Worm (Caenorhabditis elegans) whole organism, L2 larva: ENCODE measurements around the gene ZC196.9.

Experiments
- C34F6.9 ChIP-seq: fragments of 150-350 bp; optimal IDR thresholded peaks from 2 replicates; lab custom pipeline; 2014; ENCODE audit warnings: missing biosample characterization, missing genetic modification characterization
- F13H6.1 ChIP-seq: sonication (generic microtip); optimal IDR thresholded peaks from 2 replicates; lab custom pipeline; 2016; ENCODE audit warnings: missing genetic modification characterization, missing compliant biosample characterization
- R02D3.7 ChIP-seq: fragments of 150-350 bp; optimal IDR thresholded peaks from 2 replicates; lab custom pipeline; 2014; ENCODE audit warnings: missing biosample characterization, missing genetic modification characterization
- Y55F3AM.14 ChIP-seq: fragments of 200-800 bp; sonication (Bioruptor generic); optimal IDR thresholded peaks from 2 replicates; lab custom pipeline; 2018; ENCODE audit warnings: mild to moderate bottlenecking, missing genetic modification characterization, missing compliant biosample characterization
- aly-2 ChIP-seq: fragments of 150-350 bp; optimal IDR thresholded peaks from 2 replicates; lab custom pipeline; 2014; ENCODE audit warnings: missing biosample characterization, missing genetic modification characterization
- ama-1 ChIP-seq: fragments of 150-350 bp; optimal IDR thresholded peaks from 2 replicates; lab custom pipeline; 2018; ENCODE audit warnings: inconsistent platforms
- blmp-1 ChIP-seq: sonication (generic microtip); optimal IDR thresholded peaks from 2 replicates; lab custom pipeline; 2017; ENCODE audit warnings: missing genetic modification characterization, mild to moderate bottlenecking, missing compliant biosample characterization, antibody characterized with exemption, moderate library complexity; ENCODE audit not compliant: insufficient read depth
- egl-27 ChIP-seq: sonication (generic microtip); optimal IDR thresholded peaks from 3 replicates; lab custom pipeline; 2017; ENCODE audit warnings: missing biosample characterization, missing genetic modification reagents, missing genetic modification characterization
- elt-3 ChIP-seq: sonication (generic microtip); optimal IDR thresholded peaks from 2 replicates; lab custom pipeline; 2017; ENCODE audit warnings: missing biosample characterization, missing genetic modification characterization
- fos-1 ChIP-seq: fragments of 150-350 bp; optimal IDR thresholded peaks from 2 replicates; lab custom pipeline; 2014; ENCODE audit warnings: missing biosample characterization, missing genetic modification characterization
- gmeb-1 ChIP-seq: fragments of 150-350 bp; optimal IDR thresholded peaks from 2 replicates; lab custom pipeline; 2014; ENCODE audit warnings: missing biosample characterization, missing genetic modification characterization
- lin-11 ChIP-seq: fragments of 150-350 bp; sonication (generic microtip); optimal IDR thresholded peaks from 2 replicates; lab custom pipeline; 2014; ENCODE audit warnings: missing biosample characterization, missing genetic modification characterization, inconsistent platforms, mixed read lengths
- lin-13 ChIP-seq: fragments of 150-350 bp; optimal IDR thresholded peaks from 2 replicates; lab custom pipeline; 2014; ENCODE audit warnings: missing biosample characterization, missing genetic modification reagents, missing genetic modification characterization
- lsy-2 ChIP-seq, 2 experiments: fragments of 150-350 bp in 1 of 2; sonication (generic microtip) in 1 of 2; optimal IDR thresholded peaks; 2 replicates each; lab custom pipeline; 2014 to 2017; ENCODE audit warnings: missing biosample characterization in 2 of 2, missing genetic modification characterization in 2 of 2
- mbf-1 ChIP-seq: sonication (generic microtip); optimal IDR thresholded peaks from 2 replicates; lab custom pipeline; 2017; ENCODE audit warnings: missing biosample characterization, missing genetic modification characterization
- nhr-10 ChIP-seq: sonication (generic microtip); optimal IDR thresholded peaks from 2 replicates; lab custom pipeline; 2017; ENCODE audit warnings: missing biosample characterization, missing genetic modification characterization
- nhr-11 ChIP-seq: fragments of 150-350 bp; optimal IDR thresholded peaks from 2 replicates; lab custom pipeline; 2014; ENCODE audit warnings: missing biosample characterization, missing genetic modification characterization
- nhr-129 ChIP-seq: fragments of 150-350 bp; optimal IDR thresholded peaks from 2 replicates; lab custom pipeline; 2014; ENCODE audit warnings: missing biosample characterization, missing genetic modification characterization
- nhr-21 ChIP-seq: fragments of 150-350 bp; optimal IDR thresholded peaks from 2 replicates; lab custom pipeline; 2014; ENCODE audit warnings: missing biosample characterization, missing genetic modification characterization
- nhr-23 ChIP-seq: fragments of 150-350 bp; optimal IDR thresholded peaks from 2 replicates; lab custom pipeline; 2014; ENCODE audit warnings: missing biosample characterization, missing genetic modification reagents, missing genetic modification characterization
- nhr-237 ChIP-seq: fragments of 150-350 bp; optimal IDR thresholded peaks from 2 replicates; lab custom pipeline; 2014; ENCODE audit warnings: missing biosample characterization, missing genetic modification characterization
- nhr-25 ChIP-seq: fragments of 150-350 bp; sonication (generic microtip); optimal IDR thresholded peaks from 3 replicates; lab custom pipeline; 2014; ENCODE audit warnings: missing biosample characterization, missing genetic modification characterization
- nhr-6 ChIP-seq: fragments of 150-350 bp; optimal IDR thresholded peaks from 2 replicates; lab custom pipeline; 2014; ENCODE audit warnings: missing biosample characterization, missing genetic modification characterization
- nhr-77 ChIP-seq: fragments of 150-350 bp; optimal IDR thresholded peaks from 2 replicates; lab custom pipeline; 2014; ENCODE audit warnings: missing biosample characterization, missing genetic modification characterization
- peb-1 ChIP-seq: fragments of 150-350 bp; optimal IDR thresholded peaks from 2 replicates; lab custom pipeline; 2014; ENCODE audit warnings: missing biosample characterization, missing genetic modification characterization
- sem-4 ChIP-seq: fragments of 150-350 bp; optimal IDR thresholded peaks from 2 replicates; lab custom pipeline; 2014; ENCODE audit warnings: missing biosample characterization, missing genetic modification reagents, missing genetic modification characterization
- sma-3 ChIP-seq: sonication (generic microtip); optimal IDR thresholded peaks from 2 replicates; lab custom pipeline; 2016; ENCODE audit warnings: missing genetic modification reagents, missing genetic modification characterization, missing compliant biosample characterization
- sma-9 ChIP-seq, 2 experiments: fragments of 150-350 bp in 1 of 2; sonication (generic microtip) in 1 of 2; optimal IDR thresholded peaks; 2 replicates each; lab custom pipeline; 2014 to 2016; ENCODE audit warnings: missing genetic modification characterization in 2 of 2, mild to moderate bottlenecking in 1 of 2, missing biosample characterization in 1 of 2, missing compliant biosample characterization in 1 of 2, missing genetic modification reagents in 1 of 2, moderate library complexity in 1 of 2
- snpc-4 ChIP-seq: fragments of 150-350 bp; optimal IDR thresholded peaks from 2 replicates; lab custom pipeline; 2014; ENCODE audit warnings: missing biosample characterization, missing genetic modification characterization
- unc-55 ChIP-seq: fragments of 150-350 bp; sonication (generic microtip); optimal IDR thresholded peaks from 3 replicates; lab custom pipeline; 2014; ENCODE audit warnings: missing biosample characterization, missing genetic modification reagents, missing genetic modification characterization
- unc-62 ChIP-seq: fragments of 150-350 bp; optimal IDR thresholded peaks from 2 replicates; lab custom pipeline; 2014; ENCODE audit warnings: missing biosample characterization, missing genetic modification reagents, missing genetic modification characterization
- ztf-1 ChIP-seq: fragments of 200-800 bp; sonication (Bioruptor generic); conservative IDR thresholded peaks from 2 replicates; pipeline ENCODE4 v1.3.6; 2022; ENCODE audit warnings: missing genetic modification characterization, missing compliant biosample characterization
- ztf-4 ChIP-seq: fragments of 150-350 bp; optimal IDR thresholded peaks from 2 replicates; lab custom pipeline; 2014; ENCODE audit warnings: missing biosample characterization, missing genetic modification characterization

Gene ZC196.9

DNA sequence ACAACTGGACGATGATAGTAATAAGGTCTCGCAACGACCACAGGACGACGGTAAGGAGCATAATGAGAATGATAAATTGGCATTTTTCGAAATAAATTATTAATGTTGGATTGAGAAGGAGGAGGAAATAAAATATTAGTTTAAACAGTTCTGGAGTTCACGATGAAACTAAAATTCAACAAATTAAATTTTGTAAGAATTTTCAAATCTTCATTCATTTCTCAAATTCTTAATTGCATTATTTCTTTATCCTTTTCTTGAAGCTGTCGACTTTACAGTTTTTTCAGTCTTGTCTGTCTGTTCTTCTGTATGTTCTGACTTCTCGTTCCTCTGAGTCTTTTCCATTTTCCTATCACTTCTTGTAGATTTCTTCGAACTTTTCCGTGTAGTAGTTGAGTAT lies 40.2 kb downstream of the ZC196.9 start, which contains the start of gene ZC190.7:
TSS of gene ZC190.7 (minus strand) at position 101 of the 400 bp plus-strand sequence.
- no peak for TF ChIP-seq nhr-25 (tag; lab: Kevin White, UChicago)
- TF ChIP-seq aly-2 (tag; lab: Kevin White, UChicago): no peak
- TF ChIP-seq mbf-1 (tag; lab: Kevin White, UChicago): no peak
- no peak for TF ChIP-seq R02D3.7 (tag; lab: Kevin White, UChicago)
- no peak for TF ChIP-seq Y55F3AM.14
- no peak for TF ChIP-seq ztf-1 (GFP tag; lab: Robert Waterston, UW)
- TF ChIP-seq blmp-1 (tag; lab: Kevin White, UChicago): no peak

ce11 chrV:8683787-8684186 lies 43.2 kb downstream of the ZC196.9 start:
- TF ChIP-seq egl-27 (tag; lab: Kevin White, UChicago) (no peak), unc-62 (no peak), nhr-25 (tag; lab: Kevin White, UChicago) (no peak), ztf-1 (GFP tag; lab: Robert Waterston, UW) (no peak), gmeb-1 (tag; lab: Kevin White, UChicago) (no peak), nhr-11 (tag; lab: Kevin White, UChicago) (no peak), ztf-4 (no peak), F13H6.1 (no peak), unc-55 (GFP tag; lab: Kevin White, UChicago) (no peak), nhr-77 (tag; lab: Kevin White, UChicago) (no peak), sma-3 (GFP tag; lab: Kevin White, UChicago) (no peak)

ce11 chrV:8682719-8683118 lies 44.3 kb downstream of the ZC196.9 start, which contains the start of gene cln-3.3:
Gene cln-3.3, plus strand, starts transcription at chrV:8683052.
- TF ChIP-seq elt-3 (no peak), fos-1 (peak; percentile 15)

DNA sequence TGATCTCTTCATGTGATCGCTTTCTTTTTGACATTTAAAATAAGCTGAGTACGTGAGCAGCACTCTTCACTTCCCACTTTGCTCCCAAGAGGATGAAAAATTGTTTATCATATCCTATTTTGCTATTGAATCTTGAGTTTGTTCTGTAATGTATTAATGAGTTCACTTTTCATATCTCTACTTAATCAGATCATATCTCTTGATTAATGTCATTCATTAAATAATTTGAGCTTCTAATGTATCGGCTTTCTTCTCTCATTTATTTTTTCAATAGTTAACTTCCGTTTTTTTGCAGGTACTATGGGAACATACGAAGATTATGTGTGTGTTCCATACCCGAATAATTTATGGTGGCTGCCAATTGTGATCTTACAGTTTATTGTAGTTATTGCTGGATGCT lies 45.9 kb downstream of the ZC196.9 start, which contains the start of gene ZC190.2:
TSS of gene ZC190.2 (plus strand) at position 301 of the 400 bp plus-strand sequence.
- TF ChIP-seq aly-2 (tag; lab: Kevin White, UChicago) (no peak), R02D3.7 (tag; lab: Kevin White, UChicago) (no peak), sem-4 (tag; lab: Kevin White, UChicago) (no peak), fos-1 (no peak), nhr-11 (tag; lab: Kevin White, UChicago) (no peak), snpc-4 (tag; lab: Kevin White, UChicago) (no peak), gmeb-1 (tag; lab: Kevin White, UChicago) (no peak), sma-9 (GFP tag; optimal IDR thresholded peaks at IDR 0.05; lab: Kevin White, UChicago) (no peak), sma-9 (tag; optimal IDR thresholded peaks at IDR 0.05; lab: Kevin White, UChicago) (no peak), nhr-21 (tag; lab: Kevin White, UChicago) (no peak), unc-62 (no peak), lsy-2 (tag; optimal IDR thresholded peaks at IDR 0.05; lab: Kevin White, UChicago) (no peak), nhr-23 (no peak), nhr-237 (tag; lab: Kevin White, UChicago) (no peak), lin-11 (tag; lab: Kevin White, UChicago) (no peak), ama-1 (lab: Kevin White, UChicago) (no peak)

- TF ChIP-seq egl-27 (tag; lab: Kevin White, UChicago) (no peak), nhr-10 (tag; lab: Kevin White, UChicago) (no peak), C34F6.9 (tag; lab: Kevin White, UChicago) (no peak), elt-3 (no peak), blmp-1 (tag; lab: Kevin White, UChicago) (no peak), sma-9 (GFP tag; optimal IDR thresholded peaks at IDR 0.05; lab: Kevin White, UChicago) (no peak), sma-9 (tag; optimal IDR thresholded peaks at IDR 0.05; lab: Kevin White, UChicago) (no peak), aly-2 (tag; lab: Kevin White, UChicago) (no peak), unc-55 (GFP tag; lab: Kevin White, UChicago) (no peak), ztf-4 (no peak), nhr-23 (no peak), peb-1 (tag; lab: Kevin White, UChicago) (no peak)
Observed at ce11 chrV:8677193-8677592, 49.8 kb downstream of the ZC196.9 start, which contains the start of gene ZC190.6. Gene ZC190.6, minus strand, starts transcription at chrV:8677293.

ce11 chrV:8673498-8673897 lies 53.5 kb downstream of the ZC196.9 start, which contains the start of gene ZC190.5:
Gene ZC190.5, minus strand, starts transcription at chrV:8673598.
- TF ChIP-seq F13H6.1 (no peak), nhr-77 (tag; lab: Kevin White, UChicago) (no peak), ztf-4 (no peak), C34F6.9 (tag; lab: Kevin White, UChicago) (no peak), nhr-6 (tag; lab: Kevin White, UChicago) (no peak), aly-2 (tag; lab: Kevin White, UChicago) (no peak), gmeb-1 (tag; lab: Kevin White, UChicago) (no peak), nhr-129 (tag; lab: Kevin White, UChicago) (no peak), lin-13 (no peak)
